Fruit fly (Drosophila melanogaster) whole organism, embryonic: ENCODE measurements around the gene CG12301.
A peak's percentile ranks its signal among the peaks of the same experiment; 100 is the strongest.

Experiments
- BtbVII ChIP-seq: fragments of 200-800 bp; sonication (Bioruptor generic); optimal IDR thresholded peaks from 3 replicates; lab custom pipeline; 2017; ENCODE audit warnings: missing biosample characterization, mild to moderate bottlenecking, missing genetic modification characterization
- Bteb2 ChIP-seq: fragments of 200-800 bp; sonication (Bioruptor generic); optimal IDR thresholded peaks from 2 replicates; lab custom pipeline; 2016; ENCODE audit warnings: missing biosample characterization, missing genetic modification characterization
- CG11504 ChIP-seq: fragments of 200-800 bp; sonication (Bioruptor generic); optimal IDR thresholded peaks from 3 replicates; lab custom pipeline; 2019; ENCODE audit warnings: missing biosample characterization, mild to moderate bottlenecking, missing genetic modification characterization, moderate library complexity
- CG12219 ChIP-seq: fragments of 200-800 bp; sonication (Bioruptor generic); optimal IDR thresholded peaks from 3 replicates; lab custom pipeline; 2018; ENCODE audit warnings: missing biosample characterization, mild to moderate bottlenecking, missing genetic modification characterization
- CG14667 ChIP-seq: fragments of 200-800 bp; sonication (Bioruptor generic); IDR thresholded peaks from 2 replicates; pipeline ENCODE4 v1.3.6; 2022; ENCODE audit warnings: missing biosample characterization, missing genetic modification characterization
- CG15479 ChIP-seq: fragments of 200-800 bp; sonication (Bioruptor generic); optimal IDR thresholded peaks from 3 replicates; lab custom pipeline; 2019; ENCODE audit warnings: missing biosample characterization, mild to moderate bottlenecking, missing genetic modification characterization, moderate library complexity
- CG16779 ChIP-seq: fragments of 200-800 bp; sonication (Bioruptor generic); IDR thresholded peaks from 2 replicates; pipeline ENCODE4 v1.3.6; 2022; ENCODE audit warnings: missing biosample characterization, missing genetic modification characterization
- CG17912 ChIP-seq: fragments of 200-800 bp; sonication (Bioruptor generic); optimal IDR thresholded peaks from 2 replicates; lab custom pipeline; 2018; ENCODE audit warnings: missing biosample characterization, mild to moderate bottlenecking, missing genetic modification characterization
- CG18619 ChIP-seq: fragments of 200-800 bp; sonication (Bioruptor generic); optimal IDR thresholded peaks from 3 replicates; lab custom pipeline; 2017; ENCODE audit warnings: missing biosample characterization, mild to moderate bottlenecking, missing genetic modification characterization
- CG33557 ChIP-seq: fragments of 200-800 bp; sonication (Bioruptor generic); optimal IDR thresholded peaks from 2 replicates; lab custom pipeline; 2019; ENCODE audit warnings: missing biosample characterization, mild to moderate bottlenecking, missing genetic modification characterization, moderate library complexity
- CG34224 ChIP-seq: fragments of 200-800 bp; sonication (Bioruptor generic); IDR thresholded peaks from 3 replicates; pipeline ENCODE4 v1.3.6; 2022; ENCODE audit warnings: missing biosample characterization, missing genetic modification characterization; ENCODE audit not compliant: partially characterized antibody
- CG34422 ChIP-seq: fragments of 200-800 bp; sonication (Bioruptor generic); IDR thresholded peaks from 3 replicates; pipeline ENCODE4 v1.3.6; 2022; ENCODE audit warnings: missing biosample characterization, missing genetic modification characterization
- CG7963 ChIP-seq: fragments of 200-800 bp; sonication (Bioruptor generic); IDR thresholded peaks from 3 replicates; pipeline ENCODE4 v1.3.6; 2022; ENCODE audit warnings: missing biosample characterization, missing genetic modification characterization; ENCODE audit not compliant: partially characterized antibody
- CG7987 ChIP-seq: fragments of 200-800 bp; sonication (Bioruptor generic); optimal IDR thresholded peaks from 2 replicates; lab custom pipeline; 2018; ENCODE audit warnings: missing biosample characterization, mild to moderate bottlenecking, missing genetic modification characterization, moderate library complexity
- CG8944 ChIP-seq: fragments of 200-800 bp; sonication (Bioruptor generic); optimal IDR thresholded peaks from 3 replicates; lab custom pipeline; 2016; ENCODE audit warnings: missing biosample characterization, missing genetic modification characterization
- CG9817 ChIP-seq: fragments of 200-800 bp; sonication (Bioruptor generic); optimal IDR thresholded peaks from 2 replicates; lab custom pipeline; 2018; ENCODE audit warnings: missing biosample characterization, mild to moderate bottlenecking, missing genetic modification characterization, moderate library complexity
- CkIIα-i1 ChIP-seq: fragments of 200-800 bp; sonication (Bioruptor generic); IDR thresholded peaks from 2 replicates; pipeline ENCODE4 v1.3.6; 2022; ENCODE audit warnings: missing biosample characterization, missing genetic modification characterization
- Dfd ChIP-seq, 2 experiments: fragments of >200 bp; optimal IDR thresholded peaks; 2 replicates each; lab custom pipeline; 2017; ENCODE audit warnings: missing biosample characterization in 2 of 2, missing genetic modification characterization in 2 of 2
- Drgx ChIP-seq: fragments of 200-800 bp; sonication (Bioruptor generic); IDR thresholded peaks from 2 replicates; pipeline ENCODE4 v1.3.6; 2022; ENCODE audit warnings: missing biosample characterization, missing genetic modification characterization
- Eip74EF ChIP-seq, 2 experiments: fragments of 200-800 bp in 1 of 2; fragments of >200 bp in 1 of 2; sonication (Bioruptor generic) in 1 of 2; optimal IDR thresholded peaks; 2 replicates each; lab custom pipeline; 2017 to 2019; ENCODE audit warnings: missing biosample characterization in 2 of 2, missing genetic modification characterization in 2 of 2, mild to moderate bottlenecking in 1 of 2, moderate library complexity in 1 of 2
- Fer1 ChIP-seq: fragments of 200-800 bp; sonication (Bioruptor generic); optimal IDR thresholded peaks from 2 replicates; lab custom pipeline; 2017; ENCODE audit warnings: missing biosample characterization, mild to moderate bottlenecking, missing genetic modification characterization
- GATAe ChIP-seq: fragments of 200-800 bp; sonication (Bioruptor generic); conservative IDR thresholded peaks from 2 replicates; pipeline ENCODE4 v1.3.6; 2022; ENCODE audit warnings: missing biosample characterization, missing genetic modification characterization
- H2.0 ChIP-seq: fragments of 200-800 bp; sonication (Bioruptor generic); IDR thresholded peaks from 2 replicates; pipeline ENCODE4 v1.3.6; 2022; ENCODE audit warnings: missing biosample characterization, missing genetic modification characterization
- Oaz ChIP-seq: fragments of 200-800 bp; sonication (Bioruptor generic); IDR thresholded peaks from 2 replicates; pipeline ENCODE4 v1.3.6; 2022; ENCODE audit warnings: missing biosample characterization, missing genetic modification characterization
- Xrp1 ChIP-seq: fragments of 200-800 bp; sonication (Bioruptor generic); IDR thresholded peaks from 2 replicates; pipeline ENCODE4 v1.3.6; 2022; ENCODE audit warnings: missing biosample characterization, missing genetic modification characterization
- YL-1 ChIP-seq: fragments of 200-800 bp; sonication (Bioruptor generic); optimal IDR thresholded peaks from 3 replicates; lab custom pipeline; 2017; ENCODE audit warnings: missing biosample characterization, mild to moderate bottlenecking, missing genetic modification characterization
- ato ChIP-seq: fragments of 200-800 bp; sonication (Bioruptor generic); IDR thresholded peaks from 2 replicates; pipeline ENCODE4 v1.3.6; 2022; ENCODE audit warnings: missing biosample characterization, missing genetic modification characterization; ENCODE audit not compliant: partially characterized antibody
- chn ChIP-seq: fragments of 200-800 bp; sonication (Bioruptor generic); optimal IDR thresholded peaks from 2 replicates; lab custom pipeline; 2016; ENCODE audit warnings: missing biosample characterization, missing genetic modification characterization
- dimm ChIP-seq: fragments of 200-800 bp; sonication (Bioruptor generic); IDR thresholded peaks from 2 replicates; pipeline ENCODE4 v1.3.6; 2022; ENCODE audit warnings: missing biosample characterization, missing genetic modification characterization
- h ChIP-seq: fragments of >200 bp; optimal IDR thresholded peaks from 2 replicates; lab custom pipeline; 2017
- hb ChIP-seq: fragments of 200-800 bp; sonication (Bioruptor generic); IDR thresholded peaks from 3 replicates; pipeline ENCODE4 v1.3.6; 2022; ENCODE audit warnings: missing biosample characterization, missing genetic modification characterization; ENCODE audit not compliant: partially characterized antibody
- hkb ChIP-seq, 2 experiments: fragments of 200-800 bp in 1 of 2; fragments of >200 bp in 1 of 2; sonication (Bioruptor generic) in 1 of 2; IDR thresholded peaks in 1 of 2; optimal IDR thresholded peaks in 1 of 2; 2 replicates each; pipeline versions ENCODE4 v1.3.6 to Lab custom; 2017 to 2022; ENCODE audit warnings: missing biosample characterization in 1 of 2, missing genetic modification characterization in 1 of 2
- hth ChIP-seq: fragments of >200 bp; optimal IDR thresholded peaks from 2 replicates; lab custom pipeline; 2017; ENCODE audit warnings: inconsistent platforms
- maf-S ChIP-seq: fragments of 200-800 bp; sonication (Bioruptor generic); optimal IDR thresholded peaks from 2 replicates; lab custom pipeline; 2016; ENCODE audit warnings: missing biosample characterization, missing genetic modification characterization
- odd ChIP-seq: fragments of 200-800 bp; sonication (Bioruptor generic); optimal IDR thresholded peaks from 2 replicates; lab custom pipeline; 2017; ENCODE audit warnings: missing biosample characterization, mild to moderate bottlenecking, missing genetic modification characterization
- p53 ChIP-seq: fragments of 200-800 bp; sonication (Bioruptor generic); optimal IDR thresholded peaks from 2 replicates; lab custom pipeline; 2016; ENCODE audit warnings: missing biosample characterization, missing genetic modification characterization
- pzg ChIP-seq: fragments of 200-800 bp; sonication (Bioruptor generic); optimal IDR thresholded peaks from 3 replicates; lab custom pipeline; 2018; ENCODE audit warnings: missing biosample characterization, mild to moderate bottlenecking, missing genetic modification characterization, moderate library complexity
- row ChIP-seq: fragments of 200-800 bp; sonication (Bioruptor generic); IDR thresholded peaks from 3 replicates; pipeline ENCODE4 v1.3.6; 2022; ENCODE audit warnings: missing biosample characterization, missing genetic modification characterization
- sc ChIP-seq, 3 experiments: fragments of >200 bp in 2 of 3; fragments of 200-800 bp in 1 of 3; sonication (Bioruptor generic) in 1 of 3; optimal IDR thresholded peaks; 2 replicates in 2 of 3; 3 replicates in 1 of 3; lab custom pipeline; 2017; ENCODE audit warnings: mild to moderate bottlenecking in 1 of 3, missing biosample characterization in 1 of 3, missing genetic modification characterization in 1 of 3, missing genetic modification reagents in 1 of 3
- scrt ChIP-seq: fragments of 200-800 bp; sonication (Bioruptor generic); optimal IDR thresholded peaks from 2 replicates; lab custom pipeline; 2018; ENCODE audit warnings: missing biosample characterization, mild to moderate bottlenecking, missing genetic modification characterization, moderate library complexity
- sens ChIP-seq: fragments of 200-800 bp; sonication (Bioruptor generic); peaks from one replicate; lab custom pipeline; 2016; ENCODE audit warnings: missing biosample characterization, missing genetic modification characterization
- sisA ChIP-seq: fragments of 200-800 bp; sonication (Bioruptor generic); IDR thresholded peaks from 2 replicates; pipeline ENCODE4 v1.3.6; 2022; ENCODE audit warnings: missing biosample characterization, missing genetic modification characterization
- sqz ChIP-seq: fragments of 200-800 bp; sonication (Bioruptor generic); optimal IDR thresholded peaks from 3 replicates; lab custom pipeline; 2018; ENCODE audit warnings: missing biosample characterization, mild to moderate bottlenecking, missing genetic modification characterization
- sug ChIP-seq: fragments of 200-800 bp; optimal IDR thresholded peaks from 2 replicates; lab custom pipeline; 2019; ENCODE audit warnings: missing biosample characterization, mild to moderate bottlenecking, missing genetic modification characterization, moderate library complexity
- tup ChIP-seq: fragments of 200-800 bp; sonication (Bioruptor generic); optimal IDR thresholded peaks from 2 replicates; lab custom pipeline; 2016; ENCODE audit warnings: missing biosample characterization, mild to moderate bottlenecking, missing genetic modification characterization, moderate library complexity
- yki ChIP-seq: fragments of >200 bp; optimal IDR thresholded peaks from 3 replicates; lab custom pipeline; 2018
- z ChIP-seq: fragments of 200-800 bp; sonication (Bioruptor generic); IDR thresholded peaks from 3 replicates; pipeline ENCODE4 v1.3.6; 2022; ENCODE audit warnings: missing biosample characterization, missing genetic modification characterization
- zen ChIP-seq: fragments of 200-800 bp; sonication (Bioruptor generic); optimal IDR thresholded peaks from 3 replicates; lab custom pipeline; 2018; ENCODE audit warnings: missing biosample characterization, mild to moderate bottlenecking, missing genetic modification characterization, moderate library complexity
- zfh1 ChIP-seq: fragments of 200-800 bp; sonication (Bioruptor generic); IDR thresholded peaks from 3 replicates; pipeline ENCODE4 v1.3.6; 2022; ENCODE audit warnings: missing biosample characterization, missing genetic modification characterization

CG12301 gene

dm6 chr3L:15625676-15626414 is 45.2 kb downstream of the CG12301 start (continued):
- TF ChIP-seq Drgx (GFP tag; lab: Robert Waterston, UW), result peak; percentile 90
- peak; percentile 85 for TF ChIP-seq sisA (GFP tag; lab: Robert Waterston, UW)
- TF ChIP-seq p53, result no peak
- TF ChIP-seq YL-1 (GFP tag; lab: Kevin White, UChicago), result peak; percentile 66
- no peak for TF ChIP-seq ato (GFP tag; lab: Robert Waterston, UW)
- peak; percentile 48 for TF ChIP-seq CG17912 (GFP tag; lab: Kevin White, UChicago)
- peak; percentile 66; the same call in 2 of the 3 replicates for TF ChIP-seq zfh1 (GFP tag; lab: Robert Waterston, UW)
- peak; percentile 78 for TF ChIP-seq scrt (GFP tag; lab: Kevin White, UChicago)
- TF ChIP-seq CG18619 (GFP tag; lab: Kevin White, UChicago), result peak; percentile 87
- peak; percentile 84 for TF ChIP-seq Xrp1 (GFP tag; lab: Robert Waterston, UW)
- peak; percentile 74; the same call in 1 of the 2 replicates for TF ChIP-seq CG14667
- TF ChIP-seq maf-S (GFP tag; lab: Kevin White, UChicago), result no peak
- no peak for TF ChIP-seq dimm (GFP tag; lab: Robert Waterston, UW)
- peak; percentile 28 for TF ChIP-seq Bteb2 (GFP tag; lab: Kevin White, UChicago)
- no peak for TF ChIP-seq sc (optimal IDR thresholded peaks at IDR 0.05; lab: Kevin White, UChicago)
- TF ChIP-seq sc (GFP tag; optimal IDR thresholded peaks at IDR 0.05; lab: Kevin White, UChicago), result peak; percentile 90
- peak; percentile 96 for TF ChIP-seq CG11504 (tag; lab: Kevin White, UChicago)
- TF ChIP-seq zen (tag; lab: Kevin White, UChicago), result peak; percentile 79
- peak; percentile 89 for TF ChIP-seq BtbVII (GFP tag; lab: Kevin White, UChicago)
- peak; percentile 60 for TF ChIP-seq CG33557
- no peak for TF ChIP-seq CG16779 (GFP tag; lab: Robert Waterston, UW)
- TF ChIP-seq sens (GFP tag; lab: Kevin White, UChicago), result peak; percentile 93
- peak; percentile 81 for TF ChIP-seq CG7987 (GFP tag; lab: Kevin White, UChicago)
- peak in 1 of 2 experiments; percentile 95 for TF ChIP-seq Eip74EF (GFP tag; optimal IDR thresholded peaks at IDR 0.05; lab: Kevin White, UChicago)
- TF ChIP-seq CG34224 (GFP tag; lab: Robert Waterston, UW), result no peak
- TF ChIP-seq Fer1 (GFP tag; lab: Kevin White, UChicago), result peak; percentile 80
- TF ChIP-seq GATAe, result peak; percentile 41; the same call in 1 of the 2 replicates
- TF ChIP-seq CG12219, result peak; percentile 67
- no peak for TF ChIP-seq CkIIα-i1 (GFP tag; lab: Robert Waterston, UW)
- TF ChIP-seq hth (lab: Kevin White, UChicago), result no peak
- TF ChIP-seq hkb (optimal IDR thresholded peaks at IDR 0.05; lab: Kevin White, UChicago), result no peak
- TF ChIP-seq hkb (GFP tag; IDR thresholded peaks at IDR 0.05; lab: Robert Waterston, UW), result peak; percentile 88
- no peak for TF ChIP-seq CG7963
- peak; percentile 66 for TF ChIP-seq Oaz
- peak; percentile 75 for TF ChIP-seq H2.0 (GFP tag; lab: Robert Waterston, UW)
- TF ChIP-seq z, result no peak
- TF ChIP-seq yki (lab: Kevin White, UChicago), result peak; percentile 5
- TF ChIP-seq row, result peak; percentile 85
- peak; percentile 84 for TF ChIP-seq odd
- no peak for TF ChIP-seq CG8944 (GFP tag; lab: Kevin White, UChicago)
- TF ChIP-seq h, result no peak
- no peak for TF ChIP-seq Dfd (GFP tag; optimal IDR thresholded peaks at IDR 0.05; lab: Kevin White, UChicago)
- no peak for TF ChIP-seq chn
- TF ChIP-seq CG34422, result peak; percentile 86; the same call in 2 of the 3 replicates
- no peak for TF ChIP-seq hb
- TF ChIP-seq sug (tag; lab: Kevin White, UChicago), result peak; percentile 72
- TF ChIP-seq tup (GFP tag; lab: Kevin White, UChicago), result peak; percentile 16
- TF ChIP-seq pzg (GFP tag; lab: Kevin White, UChicago), result peak; percentile 20
- TF ChIP-seq CG15479 (GFP tag; lab: Kevin White, UChicago), result no peak
- peak; percentile 90 for TF ChIP-seq CG9817 (tag; lab: Kevin White, UChicago)
- peak; percentile 71 for TF ChIP-seq sqz (GFP tag; lab: Kevin White, UChicago)
